Fruit fly (Drosophila melanogaster): Measurements from ENCODE around the gene CG6985.

The CG6985 gene

DNA sequence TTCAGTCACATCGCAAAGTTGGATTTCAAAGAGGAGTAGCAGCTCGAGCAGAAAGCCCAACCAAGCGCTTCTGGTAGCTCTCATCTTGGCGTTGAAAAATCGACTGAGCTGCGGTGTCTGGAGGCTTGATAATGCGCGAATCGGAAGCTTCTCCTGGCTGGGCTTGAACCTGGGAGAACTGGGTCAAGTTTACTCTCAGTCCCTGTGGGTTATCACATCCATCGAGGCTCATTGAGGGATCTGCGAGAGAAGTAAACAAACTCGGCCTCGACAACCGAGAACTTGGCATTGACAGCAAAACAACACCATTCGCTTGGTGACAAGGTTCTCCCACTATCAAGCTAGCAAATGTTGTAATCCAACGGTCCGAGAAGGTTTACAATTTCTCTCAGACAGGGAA lies 20.0 kb downstream of the CG6985 start, which contains the start of gene Nepl13:
Nepl13 (minus strand) TSS at position 89 of the 400 bp plus-strand sequence.
- no peak for TF ChIP-seq noc (tag; optimal IDR thresholded peaks at IDR 0.05)

DNA sequence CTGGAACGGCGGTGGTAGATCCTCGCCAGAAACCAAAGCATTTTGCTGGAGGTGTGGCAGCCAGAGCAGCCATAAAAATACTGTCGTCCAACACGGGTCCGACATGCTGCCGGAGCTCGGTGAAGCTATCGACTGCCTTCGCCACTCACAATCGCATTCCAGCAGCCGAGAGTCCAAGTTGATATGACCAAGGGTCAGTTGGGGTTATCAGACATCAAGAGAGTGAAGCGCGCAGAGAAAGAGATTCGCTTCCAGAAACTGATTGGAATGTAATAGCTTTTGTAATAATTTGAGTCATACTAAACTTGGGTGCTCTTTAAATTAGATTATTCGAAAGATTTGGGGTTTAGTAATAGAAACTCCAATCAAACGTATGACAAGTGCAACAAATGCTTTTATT lies 22.6 kb downstream of the CG6985 start, which contains the start of gene Nepl14:
Nepl14 (minus strand) TSS at position 125 of the 400 bp plus-strand sequence.
- no peak for TF ChIP-seq noc (tag; optimal IDR thresholded peaks at IDR 0.05)

DNA sequence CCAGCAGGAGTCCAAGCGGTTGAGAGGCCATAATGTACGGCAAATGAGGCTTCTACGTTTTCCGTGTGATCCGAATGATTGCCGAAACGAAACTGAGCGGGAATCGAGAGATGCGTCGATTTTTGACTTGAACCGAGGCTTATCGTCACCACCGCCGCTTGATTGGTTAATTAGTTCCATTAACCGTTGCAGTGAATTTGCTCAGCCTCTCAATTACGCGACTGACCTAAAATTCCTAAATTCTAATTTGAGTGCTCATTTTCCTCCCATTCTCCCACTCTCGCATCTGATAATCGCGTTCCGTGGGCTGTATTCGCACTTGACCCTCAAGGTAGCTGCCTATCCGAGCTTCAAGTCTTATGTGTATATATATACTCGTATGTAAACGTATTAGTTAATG lies 25.1 kb downstream of the CG6985 start, which contains the start of gene Nepl15:
Nepl15 (minus strand) TSS at position 101 of the 400 bp plus-strand sequence.
- TF ChIP-seq noc (tag; optimal IDR thresholded peaks at IDR 0.05), result no peak

DNA sequence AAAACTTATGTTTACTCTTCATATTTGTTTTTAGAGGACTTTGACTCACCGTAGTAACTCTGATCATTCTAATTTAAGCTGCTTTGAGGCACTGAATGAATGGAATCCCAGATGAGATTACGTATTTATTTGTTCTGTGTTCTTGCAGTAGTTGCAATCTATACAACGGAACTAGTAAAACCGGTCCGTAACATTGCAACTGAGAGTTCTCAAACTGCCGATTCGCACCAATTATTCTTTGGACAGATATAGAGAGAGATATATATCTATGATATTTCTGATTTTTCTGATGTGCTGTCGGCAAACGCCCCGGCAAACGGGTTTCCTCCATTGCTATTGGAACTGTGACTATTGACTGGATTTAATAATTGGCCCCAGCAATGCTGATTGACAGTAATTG lies 26.6 kb downstream of the CG6985 start, which contains the start of gene CG13841:
CG13841 (minus strand) TSS at position 101 of the 400 bp plus-strand sequence.
- no peak for TF ChIP-seq noc (tag; optimal IDR thresholded peaks at IDR 0.05)

DNA sequence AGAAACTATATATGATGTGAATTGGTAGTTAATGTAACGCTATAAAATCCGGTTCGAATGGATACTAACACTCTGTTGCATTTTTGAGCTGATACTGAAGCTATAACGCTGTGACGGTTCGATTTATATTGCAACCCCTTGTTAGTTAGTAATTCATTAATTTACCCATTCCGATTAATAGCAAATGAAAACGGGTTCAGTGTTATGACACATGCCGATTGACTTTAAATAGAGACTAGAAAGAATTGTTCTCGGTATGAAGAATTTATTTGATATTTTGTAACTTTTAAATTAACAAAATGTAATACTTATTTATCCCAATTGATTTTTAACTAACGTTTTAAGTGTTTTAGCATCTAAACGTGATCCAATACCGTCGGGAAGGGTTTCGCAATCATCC lies 27.7 kb downstream of the CG6985 start, which contains the start of gene CG43091:
CG43091 (minus strand) TSS at position 101 of the 400 bp plus-strand sequence.
- no peak for TF ChIP-seq noc (tag; optimal IDR thresholded peaks at IDR 0.05)

DNA sequence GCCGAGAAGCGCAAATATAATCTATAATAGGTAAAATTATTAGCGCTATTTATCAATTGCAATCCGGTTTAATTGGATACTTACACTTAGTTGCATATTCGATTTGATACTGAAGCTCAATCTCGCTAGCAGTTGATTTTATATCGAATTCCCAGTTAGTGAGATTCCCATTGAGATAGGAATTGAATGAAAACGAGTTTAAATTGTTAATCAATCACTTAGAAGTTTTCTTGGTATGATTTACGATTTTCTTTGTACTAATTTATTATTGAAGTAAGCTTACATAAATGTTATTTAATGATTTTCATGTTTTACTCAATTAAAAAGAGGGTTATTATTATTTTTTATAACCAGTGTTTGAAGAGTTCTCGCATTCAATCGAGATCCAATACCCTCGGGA lies 28.6 kb downstream of the CG6985 start, which contains the start of gene CG43092:
CG43092 (minus strand) TSS at position 101 of the 400 bp plus-strand sequence.
- no peak for TF ChIP-seq noc (tag; optimal IDR thresholded peaks at IDR 0.05)

dm6 chr3R:22770207-22770606 lies 29.3 kb downstream of the CG6985 start, which contains the start of gene CG43093:
Gene CG43093 (minus strand): TSS chr3R:22770307.
- TF ChIP-seq noc (tag; optimal IDR thresholded peaks at IDR 0.05), result no peak

- TF ChIP-seq noc (tag; optimal IDR thresholded peaks at IDR 0.05), result no peak
These were observed 29.9 kb downstream of the CG6985 start, which contains the start of gene CG43094 for dm6 chr3R:22770887-22771286. Gene CG43094 (minus strand): TSS chr3R:22770987.

- TF ChIP-seq noc (tag; optimal IDR thresholded peaks at IDR 0.05), result no peak
These were observed 30.7 kb downstream of the CG6985 start, which contains the start of gene CG43095 for dm6 chr3R:22771670-22772069. Gene CG43095 (minus strand): TSS chr3R:22771770.

dm6 chr3R:22776457-22776856 lies 35.5 kb downstream of the CG6985 start:
- TF ChIP-seq noc (tag; optimal IDR thresholded peaks at IDR 0.05), result no peak

DNA sequence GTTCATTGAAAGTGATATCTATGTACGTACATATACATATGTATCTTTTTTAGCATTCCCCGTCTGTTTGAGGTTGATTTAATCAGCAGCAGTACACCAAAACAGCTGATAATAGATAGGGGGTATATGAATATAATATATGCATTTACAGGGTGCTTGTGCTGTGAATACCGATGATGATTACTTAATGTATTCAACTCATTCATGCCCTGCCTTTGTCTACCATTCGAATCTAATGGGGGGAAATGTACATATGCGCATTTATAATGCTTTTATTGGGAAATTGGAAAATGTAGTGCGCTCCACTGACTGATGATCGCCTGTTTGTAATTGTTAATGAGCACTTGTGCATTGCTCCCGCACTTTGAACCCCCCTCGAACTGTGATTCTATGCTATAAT lies 39.2 kb downstream of the CG6985 start:
- TF ChIP-seq noc (tag; optimal IDR thresholded peaks at IDR 0.05), result no peak

DNA sequence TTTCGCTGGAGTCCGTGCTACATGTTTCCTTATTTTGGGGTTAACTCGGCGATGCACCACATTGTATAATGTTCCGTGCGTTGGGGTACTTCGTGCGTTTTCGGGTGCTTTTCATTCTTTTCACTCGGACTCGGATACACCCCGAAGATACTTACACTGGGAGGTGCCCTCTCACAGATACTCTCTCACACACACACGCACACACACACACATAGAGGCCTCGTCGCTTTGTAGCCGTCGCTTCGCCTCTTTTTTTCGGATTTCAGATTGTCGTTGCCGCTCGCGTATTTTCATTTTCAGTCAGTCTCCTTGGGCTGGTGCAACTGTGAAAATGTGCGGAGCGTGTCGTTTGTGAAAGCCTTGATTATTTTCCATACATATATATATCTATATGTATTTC lies 40.5 kb downstream of the CG6985 start:
- peak; percentile 23 for TF ChIP-seq noc (tag; optimal IDR thresholded peaks at IDR 0.05)

- no peak for TF ChIP-seq noc (tag; optimal IDR thresholded peaks at IDR 0.05)
These were observed 43.8 kb downstream of the CG6985 start for dm6 chr3R:22784674-22785316.

dm6 chr3R:22789106-22789505 lies 48.2 kb downstream of the CG6985 start:
- no peak for TF ChIP-seq noc (tag; optimal IDR thresholded peaks at IDR 0.05)
